Worm (Caenorhabditis elegans): Measurements from ENCODE around the gene fbxb-105.

Gene fbxb-105

DNA sequence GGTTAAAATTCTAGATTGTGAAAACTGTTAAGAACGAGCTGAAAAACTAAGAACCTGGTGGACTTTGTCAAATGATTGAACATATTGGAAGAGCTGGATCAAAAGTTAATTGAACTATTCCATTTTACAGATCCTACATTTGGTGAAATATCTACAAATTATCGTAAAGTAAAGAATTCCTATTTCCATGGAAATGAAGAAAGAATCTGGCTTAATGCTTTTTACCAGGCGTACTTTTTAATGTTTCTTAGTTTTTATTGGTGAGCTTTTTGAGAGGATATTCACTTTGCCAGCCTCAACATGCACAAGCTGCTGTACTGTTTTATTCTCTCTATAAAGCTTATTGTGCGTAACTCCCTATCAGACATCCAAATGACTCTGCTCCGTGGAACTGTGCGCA, 7.2 kb upstream of the fbxb-105 start, which contains the start of gene F08D12.4:
F08D12.4 (plus strand) TSS at position 301 of the 400 bp plus-strand sequence.
- TF ChIP-seq hnd-1 (tag; optimal IDR thresholded peaks at IDR 0.05) = no peak
- no peak for TF ChIP-seq ceh-13 (GFP tag; optimal IDR thresholded peaks at IDR 0.05)
- TF ChIP-seq pes-1 (GFP tag; IDR thresholded peaks at IDR 0.05) = no peak
- TF ChIP-seq scrt-1 (GFP tag; IDR thresholded peaks at IDR 0.05) = no peak
- TF ChIP-seq aly-1 (tag; optimal IDR thresholded peaks at IDR 0.05) = no peak

DNA sequence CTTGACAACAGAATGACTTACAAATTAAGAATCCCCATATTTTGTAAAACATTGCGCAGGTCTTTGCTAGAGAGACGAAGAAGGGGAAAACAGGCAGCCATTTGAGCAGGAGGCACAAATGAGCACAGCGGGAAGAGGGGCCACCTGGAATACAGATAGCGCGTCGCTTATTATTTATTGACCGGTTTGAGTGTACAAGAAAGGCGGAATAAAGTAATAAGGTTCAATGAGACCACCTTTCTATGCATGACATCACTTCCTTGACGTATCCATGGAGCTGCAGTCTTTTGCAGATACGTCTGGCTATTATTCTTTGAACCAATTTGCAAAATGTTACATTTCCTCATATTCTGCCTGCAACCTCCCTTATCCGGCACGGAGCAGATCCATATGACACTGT, 4.2 kb upstream of the fbxb-105 start, which contains the start of gene fbxb-111:
fbxb-111 (minus strand) TSS at position 101 of the 400 bp plus-strand sequence.
- TF ChIP-seq ceh-36 (tag; optimal IDR thresholded peaks at IDR 0.05) (no peak), hmbx-1 (tag; optimal IDR thresholded peaks at IDR 0.05) (no peak), pes-1 (GFP tag; IDR thresholded peaks at IDR 0.05) (no peak), aly-1 (tag; optimal IDR thresholded peaks at IDR 0.05) (no peak), ets-7 (tag; optimal IDR thresholded peaks at IDR 0.05) (no peak), ama-1 (optimal IDR thresholded peaks at IDR 0.05) (no peak), F13C5.2 (tag; optimal IDR thresholded peaks at IDR 0.05) (no peak), B0310.2 (tag; optimal IDR thresholded peaks at IDR 0.05) (no peak), flt-1 (GFP tag; IDR thresholded peaks at IDR 0.05) (no peak), tra-4 (tag; optimal IDR thresholded peaks at IDR 0.05) (no peak), tbx-11 (GFP tag; IDR thresholded peaks at IDR 0.05) (no peak), hmg-4 (GFP tag; optimal IDR thresholded peaks at IDR 0.05) (no peak), scrt-1 (GFP tag; IDR thresholded peaks at IDR 0.05) (no peak), sea-1 (GFP tag; conservative IDR thresholded peaks at IDR 0.05) (no peak), hnd-1 (tag; optimal IDR thresholded peaks at IDR 0.05) (no peak), tbx-37 (GFP tag; conservative IDR thresholded peaks at IDR 0.05) (no peak), ceh-13 (GFP tag; optimal IDR thresholded peaks at IDR 0.05) (no peak)

DNA sequence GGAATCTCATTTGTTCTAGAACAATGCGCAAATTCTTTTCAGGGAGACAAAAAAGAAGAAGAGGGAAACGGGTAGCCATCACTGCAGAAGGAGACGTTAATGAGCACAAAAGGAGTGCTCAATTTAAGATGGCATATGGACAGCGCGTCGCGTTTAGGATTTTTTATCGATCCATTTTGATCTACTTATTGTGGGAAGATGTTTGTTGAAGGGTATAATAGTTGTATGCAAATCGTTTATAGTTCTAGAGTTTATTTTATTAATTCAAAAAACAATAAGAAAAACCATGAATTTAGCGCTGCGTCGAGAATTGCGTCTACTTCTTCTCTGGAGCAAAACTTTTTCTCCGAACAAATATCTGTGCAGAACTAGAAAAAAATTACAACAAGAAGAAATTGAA, 2.8 kb upstream of the fbxb-105 start, which contains the start of gene sdz-9:
sdz-9 (minus strand) TSS at position 101 of the 400 bp plus-strand sequence.
- TF ChIP-seq ama-1 (optimal IDR thresholded peaks at IDR 0.05) = no peak
- TF ChIP-seq scrt-1 (GFP tag; IDR thresholded peaks at IDR 0.05) = no peak
- TF ChIP-seq hmbx-1 (tag; optimal IDR thresholded peaks at IDR 0.05) = no peak
- no peak for TF ChIP-seq hnd-1 (tag; optimal IDR thresholded peaks at IDR 0.05)
- no peak for TF ChIP-seq ets-7 (tag; optimal IDR thresholded peaks at IDR 0.05)
- no peak for TF ChIP-seq pes-1 (GFP tag; IDR thresholded peaks at IDR 0.05)
- TF ChIP-seq B0310.2 (tag; optimal IDR thresholded peaks at IDR 0.05) = no peak
- TF ChIP-seq tbx-11 (GFP tag; IDR thresholded peaks at IDR 0.05) = no peak
- no peak for TF ChIP-seq aly-1 (tag; optimal IDR thresholded peaks at IDR 0.05)
- TF ChIP-seq sea-1 (GFP tag; conservative IDR thresholded peaks at IDR 0.05) = no peak
- TF ChIP-seq flt-1 (GFP tag; IDR thresholded peaks at IDR 0.05) = no peak
- no peak for TF ChIP-seq tbx-37 (GFP tag; conservative IDR thresholded peaks at IDR 0.05)
- no peak for TF ChIP-seq F13C5.2 (tag; optimal IDR thresholded peaks at IDR 0.05)
- no peak for TF ChIP-seq ceh-36 (tag; optimal IDR thresholded peaks at IDR 0.05)
- no peak for TF ChIP-seq tra-4 (tag; optimal IDR thresholded peaks at IDR 0.05)
- no peak for TF ChIP-seq hmg-4 (GFP tag; optimal IDR thresholded peaks at IDR 0.05)
- TF ChIP-seq ceh-13 (GFP tag; optimal IDR thresholded peaks at IDR 0.05) = no peak

DNA sequence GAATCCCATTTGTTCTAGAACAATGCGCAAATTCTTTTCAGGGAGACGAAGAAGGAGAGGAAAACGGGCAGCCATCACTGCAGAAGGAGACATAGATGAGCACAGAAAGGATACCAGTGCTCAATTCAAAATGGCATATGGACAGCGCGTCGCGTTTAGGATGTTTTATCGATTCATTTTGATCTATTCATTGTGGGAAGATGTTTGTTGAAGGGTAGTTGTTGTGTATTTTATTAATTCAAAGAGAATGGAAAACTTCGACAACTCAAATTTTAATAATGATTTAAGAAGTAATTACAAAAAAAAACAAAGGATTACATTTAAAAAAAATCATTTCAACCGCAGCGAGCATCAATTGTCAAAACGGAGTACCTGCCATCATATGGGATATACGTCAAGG, 1.5 kb upstream of the fbxb-105 start, which contains the start of gene sdz-10:
sdz-10 (minus strand) TSS at position 101 of the 400 bp plus-strand sequence.
- TF ChIP-seq tra-4 (tag; optimal IDR thresholded peaks at IDR 0.05) (no peak), hmg-4 (GFP tag; optimal IDR thresholded peaks at IDR 0.05) (no peak), sea-1 (GFP tag; conservative IDR thresholded peaks at IDR 0.05) (no peak), aly-1 (tag; optimal IDR thresholded peaks at IDR 0.05) (no peak), F13C5.2 (tag; optimal IDR thresholded peaks at IDR 0.05) (no peak), hmbx-1 (tag; optimal IDR thresholded peaks at IDR 0.05) (no peak), hnd-1 (tag; optimal IDR thresholded peaks at IDR 0.05) (no peak), ceh-13 (GFP tag; optimal IDR thresholded peaks at IDR 0.05) (no peak)

DNA sequence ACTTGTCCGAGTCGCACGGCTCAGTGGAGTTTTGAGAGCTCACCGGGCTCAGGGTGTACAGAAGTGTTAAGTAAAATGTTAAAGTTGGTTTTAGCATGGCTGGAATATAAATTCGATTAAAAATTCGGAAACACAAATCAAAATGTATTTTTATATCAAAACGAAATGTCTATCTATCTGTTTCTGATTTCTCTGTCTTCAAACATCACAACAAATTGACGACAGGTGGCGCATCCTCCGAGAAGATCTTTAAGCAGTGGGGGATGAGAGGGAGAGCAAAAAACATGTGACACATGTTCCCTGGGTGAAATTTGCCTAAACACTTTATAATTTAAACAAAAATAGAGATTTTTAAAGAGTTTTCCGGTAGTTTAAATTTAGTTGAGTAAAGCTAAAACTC, 1.7 kb downstream of the fbxb-105 start, which contains the start of gene F08D12.7:
F08D12.7 (minus strand) TSS at position 101 of the 400 bp plus-strand sequence.
- TF ChIP-seq hmbx-1 (tag; optimal IDR thresholded peaks at IDR 0.05) (no peak), ets-7 (tag; optimal IDR thresholded peaks at IDR 0.05) (no peak), B0310.2 (tag; optimal IDR thresholded peaks at IDR 0.05) (no peak), hnd-1 (tag; optimal IDR thresholded peaks at IDR 0.05) (no peak), F13C5.2 (tag; optimal IDR thresholded peaks at IDR 0.05) (no peak), tra-4 (tag; optimal IDR thresholded peaks at IDR 0.05) (no peak), pes-1 (GFP tag; IDR thresholded peaks at IDR 0.05) (no peak), tbx-11 (GFP tag; IDR thresholded peaks at IDR 0.05) (no peak), aly-1 (tag; optimal IDR thresholded peaks at IDR 0.05) (no peak), hmg-4 (GFP tag; optimal IDR thresholded peaks at IDR 0.05) (no peak)

DNA sequence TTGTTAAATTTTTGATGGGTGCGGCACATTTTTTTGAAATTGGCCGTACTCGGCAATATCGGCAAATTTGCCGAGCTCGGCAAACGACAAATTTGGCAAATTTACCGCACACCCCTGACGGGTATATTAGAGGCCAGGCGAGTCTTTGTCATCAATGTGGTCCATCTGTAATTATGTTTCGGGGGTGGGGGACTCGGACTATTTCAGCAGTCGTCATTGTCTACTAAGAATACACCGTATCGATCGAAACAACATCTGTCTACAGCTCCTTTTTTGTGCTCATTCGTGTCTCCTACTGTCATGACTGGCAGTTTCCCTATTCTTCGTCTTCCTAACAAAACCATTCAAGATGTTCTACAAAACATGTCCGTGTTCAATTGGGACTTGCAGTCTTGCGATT, 4.4 kb downstream of the fbxb-105 start, which contains the start of gene F08D12.15:
F08D12.15 (plus strand) TSS at position 301 of the 400 bp plus-strand sequence.
- no peak for TF ChIP-seq tbx-37 (GFP tag; conservative IDR thresholded peaks at IDR 0.05)
- no peak for TF ChIP-seq ama-1 (optimal IDR thresholded peaks at IDR 0.05)
- no peak for TF ChIP-seq ets-7 (tag; optimal IDR thresholded peaks at IDR 0.05)
- TF ChIP-seq pes-1 (GFP tag; IDR thresholded peaks at IDR 0.05) = no peak
- no peak for TF ChIP-seq flt-1 (GFP tag; IDR thresholded peaks at IDR 0.05)
- no peak for TF ChIP-seq B0310.2 (tag; optimal IDR thresholded peaks at IDR 0.05)
- TF ChIP-seq hnd-1 (tag; optimal IDR thresholded peaks at IDR 0.05) = no peak
- no peak for TF ChIP-seq sea-1 (GFP tag; conservative IDR thresholded peaks at IDR 0.05)
- TF ChIP-seq hmg-4 (GFP tag; optimal IDR thresholded peaks at IDR 0.05) = no peak
- no peak for TF ChIP-seq tbx-11 (GFP tag; IDR thresholded peaks at IDR 0.05)
- no peak for TF ChIP-seq F13C5.2 (tag; optimal IDR thresholded peaks at IDR 0.05)
- no peak for TF ChIP-seq tra-4 (tag; optimal IDR thresholded peaks at IDR 0.05)
- TF ChIP-seq ceh-13 (GFP tag; optimal IDR thresholded peaks at IDR 0.05) = no peak
- no peak for TF ChIP-seq scrt-1 (GFP tag; IDR thresholded peaks at IDR 0.05)
- no peak for TF ChIP-seq hmbx-1 (tag; optimal IDR thresholded peaks at IDR 0.05)
- no peak for TF ChIP-seq aly-1 (tag; optimal IDR thresholded peaks at IDR 0.05)

DNA sequence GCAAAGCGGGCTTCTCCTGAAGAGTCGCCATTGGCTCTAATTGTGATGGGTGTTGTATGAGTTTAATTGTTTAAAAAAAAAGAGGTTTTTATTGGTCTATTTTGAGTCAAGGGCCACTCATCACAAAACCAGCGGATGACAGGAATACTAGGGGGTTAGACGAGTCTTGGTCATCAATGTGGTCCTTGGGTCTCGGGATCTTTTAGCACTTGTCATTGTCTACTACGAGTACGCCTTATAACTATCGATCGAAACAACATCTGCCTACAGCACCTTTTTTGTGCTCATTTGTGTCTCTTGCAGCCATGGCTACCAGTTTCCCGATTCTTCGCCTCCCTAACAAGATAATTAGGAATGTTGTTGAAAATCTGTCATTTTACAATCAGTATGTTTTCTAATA, 6.0 kb downstream of the fbxb-105 start, which contains the start of gene fbxb-108:
fbxb-108 (plus strand) TSS at position 301 of the 400 bp plus-strand sequence.
- TF ChIP-seq tbx-37 (GFP tag; conservative IDR thresholded peaks at IDR 0.05) (no peak), pes-1 (GFP tag; IDR thresholded peaks at IDR 0.05) (no peak), ets-7 (tag; optimal IDR thresholded peaks at IDR 0.05) (no peak), hmbx-1 (tag; optimal IDR thresholded peaks at IDR 0.05) (no peak), flt-1 (GFP tag; IDR thresholded peaks at IDR 0.05) (no peak), tbx-11 (GFP tag; IDR thresholded peaks at IDR 0.05) (no peak), ceh-13 (GFP tag; optimal IDR thresholded peaks at IDR 0.05) (no peak), hnd-1 (tag; optimal IDR thresholded peaks at IDR 0.05) (no peak), scrt-1 (GFP tag; IDR thresholded peaks at IDR 0.05) (no peak), F13C5.2 (tag; optimal IDR thresholded peaks at IDR 0.05) (no peak), ceh-36 (tag; optimal IDR thresholded peaks at IDR 0.05) (no peak), B0310.2 (tag; optimal IDR thresholded peaks at IDR 0.05) (no peak), tra-4 (tag; optimal IDR thresholded peaks at IDR 0.05) (no peak), hmg-4 (GFP tag; optimal IDR thresholded peaks at IDR 0.05) (no peak), sea-1 (GFP tag; conservative IDR thresholded peaks at IDR 0.05) (no peak), aly-1 (tag; optimal IDR thresholded peaks at IDR 0.05) (no peak)
